Worm (Caenorhabditis elegans) whole organism, L1 larva: ENCODE results near the gene pud-1.2.
"Not testable (repeated sequence)": the region's sequence is repeated elsewhere in the genome, so short reads cannot be mapped to it uniquely, and the experiment has no call there.

Source experiments
- C04F5.9 ChIP-seq: sonication (generic microtip); optimal IDR thresholded peaks from 2 replicates; lab custom pipeline; 2016; ENCODE audit warnings: missing genetic modification characterization, missing compliant biosample characterization
- C16A3.4 ChIP-seq: fragments of 150-350 bp; optimal IDR thresholded peaks from 2 replicates; lab custom pipeline; 2014; ENCODE audit warnings: missing biosample characterization, missing genetic modification characterization
- Y116A8C.19 ChIP-seq: sonication (generic microtip); optimal IDR thresholded peaks from 2 replicates; lab custom pipeline; 2016; ENCODE audit warnings: missing compliant biosample characterization, missing genetic modification characterization, borderline replicate concordance
- blmp-1 ChIP-seq: fragments of 150-350 bp; optimal IDR thresholded peaks from 2 replicates; lab custom pipeline; 2014; ENCODE audit warnings: missing biosample characterization, missing genetic modification characterization
- ceh-82 ChIP-seq, 3 experiments: fragments of 150-350 bp in 1 of 3; sonication (generic microtip) in 2 of 3; optimal IDR thresholded peaks; 2 replicates each; lab custom pipeline; 2014 to 2017; ENCODE audit warnings: missing biosample characterization in 3 of 3, missing genetic modification characterization in 3 of 3
- ceh-90 ChIP-seq: sonication (generic microtip); optimal IDR thresholded peaks from 2 replicates; lab custom pipeline; 2016; ENCODE audit warnings: missing genetic modification characterization, missing compliant biosample characterization
- efl-1 ChIP-seq, 4 experiments: fragments of 150-350 bp; optimal IDR thresholded peaks in 3 of 4; peaks in 1 of 4; 1 replicate in 1 of 4; 2 replicates in 3 of 4; lab custom pipeline; 2014; ENCODE audit warnings: missing biosample characterization in 2 of 4, missing genetic modification characterization in 2 of 4, missing genetic modification reagents in 2 of 4
- efl-3 ChIP-seq: fragments of 200-800 bp; sonication (Bioruptor generic); optimal IDR thresholded peaks from 2 replicates; lab custom pipeline; 2018; ENCODE audit warnings: mild to moderate bottlenecking, missing genetic modification characterization, missing compliant biosample characterization
- egl-27 ChIP-seq, 2 experiments: fragments of 150-350 bp in 1 of 2; sonication (generic microtip); optimal IDR thresholded peaks; 3 replicates each; lab custom pipeline; 2017 to 2018; ENCODE audit warnings: missing biosample characterization in 2 of 2, missing genetic modification characterization in 2 of 2, missing genetic modification reagents in 2 of 2
- elt-2 ChIP-seq: sonication (generic microtip); optimal IDR thresholded peaks from 2 replicates; lab custom pipeline; 2016; ENCODE audit warnings: missing genetic modification characterization, mild to moderate bottlenecking, inconsistent platforms, missing compliant biosample characterization, missing genetic modification reagents
- elt-3 ChIP-seq, 6 experiments: fragments of 150-350 bp in 1 of 6; sonication (generic microtip); optimal IDR thresholded peaks; 2 replicates each; lab custom pipeline; 2017 to 2018; ENCODE audit warnings: missing biosample characterization in 6 of 6, missing genetic modification characterization in 6 of 6, inconsistent platforms in 1 of 6
- ets-5 ChIP-seq: fragments of 200-800 bp; sonication (Bioruptor generic); IDR thresholded peaks from 2 replicates; pipeline ENCODE4 v1.3.6; 2022; ENCODE audit warnings: missing genetic modification characterization, missing compliant biosample characterization
- fkh-4 ChIP-seq: sonication (generic microtip); optimal IDR thresholded peaks from 2 replicates; lab custom pipeline; 2016; ENCODE audit warnings: missing compliant biosample characterization, missing genetic modification characterization, borderline replicate concordance
- fkh-8 ChIP-seq: sonication (generic microtip); optimal IDR thresholded peaks from 2 replicates; lab custom pipeline; 2016; ENCODE audit warnings: mild to moderate bottlenecking, missing genetic modification characterization, missing compliant biosample characterization
- fos-1 ChIP-seq: fragments of 150-350 bp; optimal IDR thresholded peaks from 2 replicates; lab custom pipeline; 2014; ENCODE audit warnings: missing biosample characterization, missing genetic modification characterization
- grh-1 ChIP-seq: fragments of 200-800 bp; sonication (Bioruptor generic); IDR thresholded peaks from 2 replicates; pipeline ENCODE4 v1.3.6; 2022; ENCODE audit warnings: missing genetic modification reagents, missing genetic modification characterization, missing compliant biosample characterization
- hpl-2 ChIP-seq: fragments of 150-350 bp; optimal IDR thresholded peaks from 2 replicates; lab custom pipeline; 2014; ENCODE audit warnings: missing biosample characterization, missing genetic modification reagents, missing genetic modification characterization
- isw-1 ChIP-seq: fragments of 200-800 bp; sonication (Bioruptor generic); IDR thresholded peaks from 2 replicates; pipeline ENCODE4 v1.3.6; 2022; ENCODE audit warnings: missing genetic modification characterization, missing compliant biosample characterization
- lin-14 ChIP-seq: fragments of 200-800 bp; sonication (Bioruptor generic); optimal IDR thresholded peaks from 2 replicates; lab custom pipeline; 2018; ENCODE audit warnings: mild to moderate bottlenecking, missing genetic modification characterization, moderate library complexity, missing compliant biosample characterization
- lin-15B ChIP-seq: fragments of 150-350 bp; sonication (generic microtip); optimal IDR thresholded peaks from 3 replicates; lab custom pipeline; 2014; ENCODE audit warnings: missing biosample characterization, missing genetic modification characterization
- lin-35 ChIP-seq, 2 experiments: fragments of 150-350 bp; optimal IDR thresholded peaks; 2 replicates each; lab custom pipeline; 2014; ENCODE audit warnings: missing biosample characterization in 2 of 2, missing genetic modification characterization in 2 of 2, missing genetic modification reagents in 2 of 2
- lir-3 ChIP-seq: sonication (generic microtip); optimal IDR thresholded peaks from 2 replicates; lab custom pipeline; 2016; ENCODE audit warnings: mild to moderate bottlenecking, missing genetic modification characterization, moderate library complexity, missing compliant biosample characterization; ENCODE audit not compliant: poor library complexity
- lsy-2 ChIP-seq, 2 experiments: fragments of 150-350 bp; optimal IDR thresholded peaks; 2 replicates each; lab custom pipeline; 2014; ENCODE audit warnings: missing biosample characterization in 2 of 2, missing genetic modification characterization in 2 of 2
- mab-9 ChIP-seq: fragments of 200-800 bp; sonication (Bioruptor generic); IDR thresholded peaks from 2 replicates; pipeline ENCODE4 v1.3.6; 2022; ENCODE audit warnings: missing genetic modification reagents, missing genetic modification characterization, missing compliant biosample characterization
- mdl-1 ChIP-seq, 2 experiments: fragments of 150-350 bp; optimal IDR thresholded peaks; 2 replicates each; lab custom pipeline; 2014 to 2017; ENCODE audit warnings: missing biosample characterization in 2 of 2, missing genetic modification characterization in 2 of 2, inconsistent platforms in 1 of 2
- mef-2 ChIP-seq: fragments of 150-350 bp; optimal IDR thresholded peaks from 2 replicates; lab custom pipeline; 2014; ENCODE audit warnings: missing biosample characterization, missing genetic modification characterization
- nhr-12 ChIP-seq: sonication (generic microtip); optimal IDR thresholded peaks from 2 replicates; lab custom pipeline; 2017; ENCODE audit warnings: missing biosample characterization, missing genetic modification characterization
- nhr-19 ChIP-seq: fragments of 200-800 bp; sonication (Bioruptor generic); conservative IDR thresholded peaks from 2 replicates; pipeline ENCODE4 v1.3.6; 2022; ENCODE audit warnings: missing genetic modification characterization, missing compliant biosample characterization
- nhr-20 ChIP-seq: sonication (generic microtip); optimal IDR thresholded peaks from 2 replicates; lab custom pipeline; 2016; ENCODE audit warnings: mild to moderate bottlenecking, missing genetic modification characterization, missing compliant biosample characterization
- nhr-28 ChIP-seq: fragments of 150-350 bp; optimal IDR thresholded peaks from 2 replicates; lab custom pipeline; 2014; ENCODE audit warnings: missing biosample characterization, missing genetic modification characterization
- nhr-71 ChIP-seq: sonication (generic microtip); optimal IDR thresholded peaks from 2 replicates; lab custom pipeline; 2016; ENCODE audit warnings: mild to moderate bottlenecking, missing genetic modification characterization, moderate library complexity, missing compliant biosample characterization
- nhr-77 ChIP-seq: fragments of 150-350 bp; optimal IDR thresholded peaks from 2 replicates; lab custom pipeline; 2014; ENCODE audit warnings: missing biosample characterization, missing genetic modification characterization
- nhr-84 ChIP-seq: sonication (generic microtip); optimal IDR thresholded peaks from 2 replicates; lab custom pipeline; 2017; ENCODE audit warnings: missing biosample characterization, missing genetic modification characterization
- nhr-85 ChIP-seq: sonication (generic microtip); peaks from one replicate; lab custom pipeline; 2016; ENCODE audit warnings: missing genetic modification characterization, inconsistent platforms, missing compliant biosample characterization
- rnt-1 ChIP-seq: sonication (generic microtip); optimal IDR thresholded peaks from 2 replicates; lab custom pipeline; 2016; ENCODE audit warnings: mild to moderate bottlenecking, missing genetic modification characterization, moderate library complexity, missing compliant biosample characterization
- snpc-4 ChIP-seq: fragments of 150-350 bp; optimal IDR thresholded peaks from 2 replicates; lab custom pipeline; 2014; ENCODE audit warnings: missing biosample characterization, missing genetic modification characterization
- snu-23 ChIP-seq: sonication (generic microtip); optimal IDR thresholded peaks from 2 replicates; lab custom pipeline; 2016; ENCODE audit warnings: missing genetic modification characterization, missing compliant biosample characterization
- swsn-7 ChIP-seq: sonication (generic microtip); optimal IDR thresholded peaks from 2 replicates; lab custom pipeline; 2016; ENCODE audit warnings: missing genetic modification characterization, missing compliant biosample characterization
- tlp-1 ChIP-seq: fragments of 150-350 bp; optimal IDR thresholded peaks from 2 replicates; lab custom pipeline; 2014; ENCODE audit warnings: missing biosample characterization, missing genetic modification characterization
- unc-30 ChIP-seq: sonication (generic microtip); optimal IDR thresholded peaks from 2 replicates; lab custom pipeline; 2017; ENCODE audit warnings: missing biosample characterization, missing genetic modification characterization
- unc-62 ChIP-seq: fragments of 150-350 bp; optimal IDR thresholded peaks from 2 replicates; lab custom pipeline; 2014; ENCODE audit warnings: missing biosample characterization, missing genetic modification reagents, missing genetic modification characterization
- vab-15 ChIP-seq: sonication (generic microtip); optimal IDR thresholded peaks from 2 replicates; lab custom pipeline; 2017; ENCODE audit warnings: missing genotype, mild to moderate bottlenecking, missing genetic modification characterization, missing compliant biosample characterization
- zip-4 ChIP-seq: fragments of 200-800 bp; sonication (Bioruptor generic); optimal IDR thresholded peaks from 2 replicates; lab custom pipeline; 2018; ENCODE audit warnings: mild to moderate bottlenecking, missing genetic modification characterization, moderate library complexity, missing compliant biosample characterization

Gene pud-1.2

DNA sequence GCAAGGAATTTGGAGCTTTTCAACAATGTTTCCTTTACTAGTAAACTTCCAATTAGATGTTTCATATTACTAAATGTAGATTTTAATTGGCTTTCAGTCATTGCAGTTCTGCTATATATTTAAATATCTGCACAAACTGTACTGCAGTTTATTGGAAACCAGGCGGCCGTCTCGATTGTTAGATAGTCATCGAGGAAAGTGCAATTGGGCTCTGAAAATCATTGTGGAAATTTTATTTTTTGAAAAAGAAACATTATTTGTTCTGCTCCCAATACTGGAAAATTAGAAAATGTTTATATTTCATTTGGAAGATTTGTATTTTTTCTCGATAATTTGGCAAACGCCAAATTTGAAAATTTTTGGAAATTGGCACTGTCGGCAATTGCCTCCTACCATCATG, 16.2 kb upstream of the pud-1.2 start, which contains the start of gene irld-29:
TSS of gene irld-29 (minus strand) at position 101 of the 400 bp plus-strand sequence.
- no peak for TF ChIP-seq ceh-90
- no peak for TF ChIP-seq nhr-77 (tag; lab: Kevin White, UChicago)
- TF ChIP-seq nhr-12 (tag; lab: Kevin White, UChicago) = no peak
- no peak for TF ChIP-seq hpl-2 (GFP tag; lab: Kevin White, UChicago)
- no peak for TF ChIP-seq mef-2

DNA sequence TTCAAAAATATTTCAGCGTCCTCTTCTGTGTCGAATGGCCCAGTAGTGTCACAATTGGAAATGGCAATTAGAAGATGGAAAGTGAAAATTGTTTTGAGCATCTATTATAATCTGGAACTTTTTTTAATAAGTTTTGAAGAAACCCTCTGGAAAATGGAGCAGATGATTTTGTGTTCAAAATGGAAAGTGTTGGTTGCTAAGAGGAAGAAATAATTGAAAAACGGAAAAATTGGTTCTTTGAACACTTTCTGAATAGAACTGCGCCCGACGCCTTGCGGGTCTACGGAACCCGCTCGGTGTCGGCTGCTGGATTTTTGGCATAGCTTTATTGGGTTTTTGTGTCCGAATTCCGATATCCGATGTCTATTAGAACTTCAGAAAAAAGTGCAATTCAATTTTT, 13.8 kb upstream of the pud-1.2 start, which contains the start of gene irld-28:
TSS of gene irld-28 (minus strand) at position 101 of the 400 bp plus-strand sequence.
- TF ChIP-seq zip-4 = no peak
- TF ChIP-seq efl-1 (optimal IDR thresholded peaks at IDR 0.05; lab: Kevin White, UChicago) = no peak
- peak in 1 of 2 experiments; percentile 26 for TF ChIP-seq efl-1 (GFP tag; optimal IDR thresholded peaks at IDR 0.05 in 1 of 2; lab: Kevin White, UChicago)

DNA sequence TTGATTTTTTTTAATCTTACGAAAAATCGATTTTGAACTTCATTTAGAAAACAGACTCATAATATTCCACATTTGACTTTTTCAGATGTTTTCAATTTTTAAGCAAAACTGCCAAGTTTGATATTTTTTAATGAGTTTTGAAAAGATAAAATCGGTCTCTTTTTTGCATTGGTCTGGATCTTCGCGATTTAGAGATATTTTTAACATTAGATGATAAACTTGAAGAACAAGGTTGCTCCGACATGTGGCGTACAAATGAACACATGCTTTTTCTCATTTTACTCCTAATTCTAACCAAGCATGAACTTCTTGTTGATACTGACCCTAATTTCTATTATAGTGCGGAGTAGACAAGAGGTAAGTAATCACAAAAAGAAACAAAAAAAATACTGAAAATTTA, 9.2 kb upstream of the pud-1.2 start, which contains the start of gene irld-32:
TSS of gene irld-32 (plus strand) at position 301 of the 400 bp plus-strand sequence.
- TF ChIP-seq fkh-8; blmp-1; C16A3.4 (tag; lab: Kevin White, UChicago): not testable (repeated sequence)

DNA sequence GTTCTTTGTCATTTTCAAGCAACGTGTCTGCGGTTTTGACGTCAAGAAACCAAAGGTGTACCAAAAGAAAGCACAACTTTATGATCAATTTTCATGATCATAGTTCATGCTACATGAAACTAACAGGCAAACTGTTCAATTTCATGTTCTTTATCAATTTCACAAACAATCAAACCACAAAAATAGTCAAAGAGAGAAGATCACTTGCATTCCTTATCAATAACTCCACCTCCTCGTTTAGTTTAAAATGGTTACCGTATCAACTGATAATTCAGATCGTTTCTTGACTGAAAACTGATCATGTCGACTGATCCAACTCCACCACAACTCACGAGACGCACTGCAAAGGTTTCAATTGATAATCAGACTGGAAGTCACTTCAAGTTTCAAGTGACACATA, 7.8 kb upstream of the pud-1.2 start, which contains the start of gene pud-1.1:
TSS of gene pud-1.1 (plus strand) at position 301 of the 400 bp plus-strand sequence.
- not testable (repeated sequence) for TF ChIP-seq nhr-20 (tag; lab: Kevin White, UChicago); nhr-12 (tag; lab: Kevin White, UChicago); snu-23

DNA sequence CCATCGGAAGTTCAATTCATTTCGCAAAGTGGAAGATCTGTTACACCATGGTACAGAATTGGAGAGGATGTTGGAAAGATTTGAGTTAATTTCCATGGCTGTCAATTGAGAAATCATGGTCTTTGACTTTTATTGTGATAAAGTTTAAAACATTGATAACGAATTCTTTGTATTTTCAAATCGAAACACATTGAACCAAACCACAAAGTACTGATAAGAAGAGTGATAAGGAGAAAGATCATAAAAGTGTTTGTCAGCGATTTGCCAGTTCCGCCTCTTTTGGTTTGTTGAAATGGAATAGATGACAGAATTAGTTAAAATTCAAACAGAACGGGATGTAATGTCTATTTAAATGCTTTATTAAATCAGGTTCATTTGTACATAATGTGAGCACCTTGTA, 4.8 kb upstream of the pud-1.2 start:
- TF ChIP-seq elt-2 (tag; lab: Kevin White, UChicago) (peak; percentile 98), nhr-20 (tag; lab: Kevin White, UChicago) (peak; percentile 30), nhr-28 (tag; lab: Kevin White, UChicago) (no peak), rnt-1 (no peak), ceh-82 (tag; optimal IDR thresholded peaks at IDR 0.05; lab: Kevin White, UChicago) (no peak), unc-30 (tag; lab: Kevin White, UChicago) (no peak), nhr-19 (no peak), unc-62 (GFP tag; lab: Kevin White, UChicago) (no peak), ceh-90 (no peak), lsy-2 (tag; optimal IDR thresholded peaks at IDR 0.05; lab: Kevin White, UChicago) (no peak), lin-35 (GFP tag; optimal IDR thresholded peaks at IDR 0.05; lab: Kevin White, UChicago) (peak in 1 of 2 experiments; percentile 15), fkh-4 (no peak), tlp-1 (peak; percentile 74), grh-1 (GFP tag; lab: Robert Waterston, UW) (no peak), swsn-7 (tag; lab: Kevin White, UChicago) (no peak), efl-3 (GFP tag; lab: Kevin White, UChicago) (no peak), Y116A8C.19 (tag; lab: Kevin White, UChicago) (no peak), nhr-85 (no peak), nhr-84 (tag; lab: Kevin White, UChicago) (no peak), ets-5 (GFP tag; lab: Robert Waterston, UW) (no peak), lir-3 (no peak), lin-15B (no peak), nhr-71 (tag; lab: Kevin White, UChicago) (peak; percentile 56), mab-9 (GFP tag; lab: Robert Waterston, UW) (no peak), egl-27 (tag; optimal IDR thresholded peaks at IDR 0.05; lab: Kevin White, UChicago) (no peak), snu-23 (no peak), snpc-4 (tag; lab: Kevin White, UChicago) (no peak), vab-15 (tag; lab: Kevin White, UChicago) (no peak), mdl-1 (tag; optimal IDR thresholded peaks at IDR 0.05; lab: Kevin White, UChicago) (no peak), fkh-8 (no peak), efl-1 (optimal IDR thresholded peaks at IDR 0.05; lab: Kevin White, UChicago) (no peak), efl-1 (GFP tag; optimal IDR thresholded peaks at IDR 0.05 in 1 of 2; lab: Kevin White, UChicago) (peak in 1 of 2 experiments; percentile 64), isw-1 (GFP tag; lab: Robert Waterston, UW) (no peak), C04F5.9 (no peak), elt-3 (tag; optimal IDR thresholded peaks at IDR 0.05; lab: Kevin White, UChicago) (peak in 1 of 6 experiments; percentile 25), lin-14 (GFP tag; lab: Kevin White, UChicago) (peak; percentile 36), fos-1 (no peak)
